Worm (Caenorhabditis elegans): ENCODE results near the gene str-30.

Gene str-30

ce11 chrV:3718507-3718906, 6.4 kb upstream of the str-30 start:
- TF ChIP-seq Y95B8A.8 (GFP tag; IDR thresholded peaks at IDR 0.05) = no peak
- TF ChIP-seq hlh-12 (tag; optimal IDR thresholded peaks at IDR 0.05) = no peak

- TF ChIP-seq lag-1 (GFP tag; IDR thresholded peaks at IDR 0.05) (no peak), ZK185.1 (tag; optimal IDR thresholded peaks at IDR 0.05; ENCODE audit: poor library complexity, severe bottlenecking) (no peak), C06A6.2 (GFP tag; conservative IDR thresholded peaks at IDR 0.05) (no peak), lin-40 (tag; optimal IDR thresholded peaks at IDR 0.05) (no peak), ztf-18 (tag; optimal IDR thresholded peaks at IDR 0.05) (no peak), snpc-1.3 (tag; optimal IDR thresholded peaks at IDR 0.05; ENCODE audit: insufficient read depth) (no peak), hlh-12 (tag; optimal IDR thresholded peaks at IDR 0.05) (no peak), Y53G8AR.9 (GFP tag; conservative IDR thresholded peaks at IDR 0.05) (no peak), ceh-27 (GFP tag; optimal IDR thresholded peaks at IDR 0.05) (no peak), K12H6.12 (tag; optimal IDR thresholded peaks at IDR 0.05) (no peak), athp-1 (tag; optimal IDR thresholded peaks at IDR 0.05) (no peak), tbx-9 (tag; optimal IDR thresholded peaks at IDR 0.05; ENCODE audit: borderline replicate concordance) (no peak), dox-1 (GFP tag; IDR thresholded peaks at IDR 0.05) (no peak), nhr-80 (tag; optimal IDR thresholded peaks at IDR 0.05) (no peak), bed-1 (GFP tag; IDR thresholded peaks at IDR 0.05) (no peak), B0019.2 (GFP tag; conservative IDR thresholded peaks at IDR 0.05) (no peak)
Observed at ce11 chrV:3738409-3738808, 13.5 kb downstream of the str-30 start.

- TF ChIP-seq F57C9.4 (tag; optimal IDR thresholded peaks at IDR 0.05) (no peak), snpc-4 (GFP tag; optimal IDR thresholded peaks at IDR 0.05) (no peak), snpc-4 (tag; optimal IDR thresholded peaks at IDR 0.05) (peak in 2 of 4 experiments; percentile 9 to 29), ztf-18 (tag; optimal IDR thresholded peaks at IDR 0.05) (no peak)
Observed at ce11 chrV:3739302-3739701, 14.4 kb downstream of the str-30 start, which contains the start of gene hpo-36. Gene hpo-36 (minus strand): TSS chrV:3739402.

ce11 chrV:3743172-3743626, 18.3 kb downstream of the str-30 start, which contains the start of gene mtm-9:
Gene mtm-9 (plus strand): TSS chrV:3743576.
- TF ChIP-seq tbx-9 (tag; optimal IDR thresholded peaks at IDR 0.05; ENCODE audit: borderline replicate concordance) (no peak), ceh-40 (GFP tag; IDR thresholded peaks at IDR 0.05) (no peak), B0035.1 (tag; optimal IDR thresholded peaks at IDR 0.05) (no peak), nhr-80 (tag; optimal IDR thresholded peaks at IDR 0.05) (no peak), hrde-1 (tag; optimal IDR thresholded peaks at IDR 0.05; ENCODE audit: borderline replicate concordance) (no peak), ztf-26 (tag; optimal IDR thresholded peaks at IDR 0.05) (no peak), F57C9.4 (tag; optimal IDR thresholded peaks at IDR 0.05) (no peak), dpl-1 (GFP tag; optimal IDR thresholded peaks at IDR 0.05) (peak; percentile 39), snpc-4 (GFP tag; optimal IDR thresholded peaks at IDR 0.05) (no peak), snpc-4 (tag; optimal IDR thresholded peaks at IDR 0.05) (no peak), attf-3 (GFP tag; conservative IDR thresholded peaks at IDR 0.05) (peak; percentile 91), lin-35 (GFP tag; optimal IDR thresholded peaks at IDR 0.05) (peak in 1 of 3 experiments; percentile 58), lin-54 (GFP tag; optimal IDR thresholded peaks at IDR 0.05) (peak; percentile 82), efl-1 (GFP tag; optimal IDR thresholded peaks at IDR 0.05) (peak; percentile 57), Y95B8A.8 (GFP tag; IDR thresholded peaks at IDR 0.05) (no peak), Y79H2A.3 (GFP tag; conservative IDR thresholded peaks at IDR 0.05) (no peak), ceh-100 (GFP tag; IDR thresholded peaks at IDR 0.05) (no peak), F10E7.11 (tag; optimal IDR thresholded peaks at IDR 0.05) (no peak), B0261.1 (tag; optimal IDR thresholded peaks at IDR 0.05) (no peak), Y53F4B.3 (GFP tag; IDR thresholded peaks at IDR 0.05) (no peak)
